Worm (Caenorhabditis elegans) whole organism, L4/young adult: ENCODE results near the gene dhhc-5.

Source experiments
- W03F9.2 ChIP-seq: fragments of 150-350 bp; optimal IDR thresholded peaks from 2 replicates; lab custom pipeline; 2014; ENCODE audit warnings: missing biosample characterization, missing genetic modification characterization
- dao-5 ChIP-seq: sonication (generic microtip); optimal IDR thresholded peaks from 2 replicates; lab custom pipeline; 2016; ENCODE audit warnings: missing genotype, missing genetic modification characterization, moderate library complexity, missing compliant biosample characterization
- him-1 ChIP-seq: sonication (generic microtip); optimal IDR thresholded peaks from 2 replicates; lab custom pipeline; 2016; ENCODE audit warnings: missing genotype, missing genetic modification reagents, missing genetic modification characterization, missing compliant biosample characterization

Gene dhhc-5

DNA sequence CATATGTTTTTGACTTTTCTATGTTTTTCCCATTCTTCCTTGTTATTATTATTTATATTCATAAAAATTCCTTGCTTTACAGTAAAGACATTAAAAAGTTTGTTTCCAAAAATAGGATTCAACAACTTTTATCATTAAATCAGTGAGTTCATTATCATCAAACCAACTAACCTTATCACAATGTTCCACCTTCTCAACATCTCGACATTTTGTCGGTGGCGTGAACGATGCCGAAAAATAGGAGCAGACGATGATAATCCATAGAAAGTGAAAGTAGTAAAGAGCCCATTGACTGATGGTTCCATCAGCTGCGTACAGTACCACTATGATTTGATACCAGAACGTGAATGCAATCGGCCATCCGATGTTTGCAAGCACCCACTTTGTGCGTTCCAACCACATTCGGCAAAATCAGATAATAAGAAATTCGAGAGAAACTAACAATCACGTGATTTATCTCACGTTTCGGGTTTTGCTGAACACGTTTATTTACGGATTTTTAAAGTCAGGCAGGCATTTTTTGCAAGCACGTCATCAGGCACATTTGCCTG lies at the start of gene dhhc-5:
dhhc-5 (minus strand) TSS at position 406 of the 551 bp plus-strand sequence.
- TF ChIP-seq dao-5 (tag; lab: Kevin White, UChicago): no peak
- no peak for TF ChIP-seq him-1 (tag; lab: Kevin White, UChicago)
- no peak for TF ChIP-seq W03F9.2 (tag; lab: Kevin White, UChicago)

DNA sequence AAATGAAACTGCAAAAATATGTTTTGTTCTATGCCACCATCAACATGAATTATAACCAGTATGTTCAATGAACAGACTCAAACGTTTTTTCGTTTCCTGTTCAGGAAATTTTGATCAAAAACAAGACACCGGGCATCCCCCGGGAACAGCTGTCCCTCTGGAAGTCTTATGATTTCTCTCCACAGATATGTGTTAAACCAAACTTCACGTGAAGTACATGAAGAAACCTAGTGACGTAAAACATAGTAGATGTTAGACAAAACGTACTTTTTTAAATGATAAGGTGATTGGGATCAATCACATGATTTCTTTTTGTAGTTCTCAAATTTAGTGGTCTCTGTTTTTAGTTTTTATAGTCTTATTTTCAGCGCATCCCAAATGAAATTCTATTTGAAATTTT lies 49.7 kb upstream of the dhhc-5 start:
- no peak for TF ChIP-seq W03F9.2 (tag; lab: Kevin White, UChicago)
- no peak for TF ChIP-seq dao-5 (tag; lab: Kevin White, UChicago)
- TF ChIP-seq him-1 (tag; lab: Kevin White, UChicago): no peak

DNA sequence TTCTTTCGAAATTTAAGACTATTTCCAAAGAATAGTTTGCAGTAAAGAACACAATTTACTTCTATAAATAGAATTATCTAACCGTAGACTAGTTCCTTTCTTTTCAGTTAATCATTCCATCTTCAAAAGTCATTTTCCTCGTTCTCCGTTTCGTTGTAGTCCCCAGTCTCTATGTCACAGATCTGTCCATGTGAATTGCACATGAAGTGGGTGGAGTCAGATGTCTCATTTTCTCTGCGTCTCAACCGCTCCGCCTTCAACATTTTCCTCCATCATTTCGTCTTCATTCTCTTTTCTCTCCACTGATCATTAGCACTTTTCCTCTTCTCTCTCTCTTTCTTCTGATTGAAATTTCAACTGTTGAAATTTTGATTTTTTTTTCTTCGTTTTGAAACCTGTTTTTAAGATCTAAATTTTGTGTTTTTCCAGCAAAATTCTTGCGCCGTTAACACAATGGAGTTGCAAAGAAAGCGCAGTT lies 48.8 kb upstream of the dhhc-5 start, which contains the start of gene T07E3.4:
T07E3.4 (plus strand) TSS at position 428 of the 478 bp plus-strand sequence.
- TF ChIP-seq him-1 (tag; lab: Kevin White, UChicago) (no peak), dao-5 (tag; lab: Kevin White, UChicago) (no peak), W03F9.2 (tag; lab: Kevin White, UChicago) (peak; percentile 58)

DNA sequence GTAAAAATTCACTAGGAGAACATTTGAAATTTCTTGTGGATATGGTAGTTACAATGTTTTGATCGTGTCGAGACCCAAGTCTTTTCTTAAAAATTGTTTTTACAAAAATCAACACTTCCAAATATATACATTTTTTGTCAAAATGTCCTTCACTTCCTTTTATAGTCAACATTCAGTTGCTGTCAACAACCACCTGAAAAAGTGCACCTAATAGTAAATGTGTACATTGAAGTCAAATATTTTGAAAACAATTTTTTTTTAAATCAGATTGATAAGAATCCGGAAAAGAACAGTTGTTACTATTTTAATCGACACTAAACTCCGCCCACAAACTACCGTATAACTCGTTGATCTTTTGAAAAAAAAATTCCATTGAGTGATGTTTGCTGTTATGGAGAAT lies 46.8 kb upstream of the dhhc-5 start:
- TF ChIP-seq him-1 (tag; lab: Kevin White, UChicago): no peak
- TF ChIP-seq dao-5 (tag; lab: Kevin White, UChicago): no peak
- TF ChIP-seq W03F9.2 (tag; lab: Kevin White, UChicago): no peak

DNA sequence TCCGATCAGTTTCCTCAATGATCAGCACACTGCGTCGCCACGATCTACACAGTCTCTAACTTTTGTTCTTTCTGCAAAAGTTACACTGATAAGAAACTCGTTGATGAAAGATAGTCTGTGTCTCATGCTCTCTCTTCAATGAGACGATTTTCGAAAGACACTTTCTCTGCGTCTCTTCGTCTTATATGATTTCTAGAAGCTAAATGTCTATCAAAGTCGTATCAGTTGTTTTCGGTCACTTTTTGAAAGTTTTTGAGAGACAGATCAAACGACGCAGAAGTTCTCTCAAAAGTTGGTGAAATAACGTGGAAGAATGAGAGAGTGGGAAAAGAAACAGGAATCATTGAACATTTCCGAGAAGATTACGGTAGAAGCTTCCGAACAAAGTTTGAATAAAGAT lies 46.3 kb upstream of the dhhc-5 start:
- TF ChIP-seq W03F9.2 (tag; lab: Kevin White, UChicago) (peak; percentile 2), him-1 (tag; lab: Kevin White, UChicago) (no peak)

DNA sequence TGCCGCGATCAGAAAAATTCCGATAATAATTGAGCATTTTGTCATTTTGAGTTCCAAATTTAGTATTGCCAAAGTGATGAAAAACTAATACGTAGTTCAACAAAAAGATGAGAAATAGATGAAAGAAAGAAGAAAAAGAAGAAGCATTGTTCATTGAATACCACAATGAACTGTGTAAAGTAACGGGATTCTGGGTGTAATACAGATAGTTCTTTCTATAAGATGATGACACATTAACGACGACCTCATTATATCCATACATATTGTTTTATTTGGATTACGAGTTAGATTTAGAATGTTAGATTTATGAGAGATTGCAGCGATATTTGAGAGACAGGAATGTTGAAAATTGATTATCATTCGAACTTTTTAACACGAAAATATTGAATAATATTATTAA lies 42.7 kb upstream of the dhhc-5 start, which contains the start of gene K04C2.5:
K04C2.5 (minus strand) TSS at position 101 of the 400 bp plus-strand sequence.
- no peak for TF ChIP-seq him-1 (tag; lab: Kevin White, UChicago)
- TF ChIP-seq dao-5 (tag; lab: Kevin White, UChicago): no peak
- no peak for TF ChIP-seq W03F9.2 (tag; lab: Kevin White, UChicago)

DNA sequence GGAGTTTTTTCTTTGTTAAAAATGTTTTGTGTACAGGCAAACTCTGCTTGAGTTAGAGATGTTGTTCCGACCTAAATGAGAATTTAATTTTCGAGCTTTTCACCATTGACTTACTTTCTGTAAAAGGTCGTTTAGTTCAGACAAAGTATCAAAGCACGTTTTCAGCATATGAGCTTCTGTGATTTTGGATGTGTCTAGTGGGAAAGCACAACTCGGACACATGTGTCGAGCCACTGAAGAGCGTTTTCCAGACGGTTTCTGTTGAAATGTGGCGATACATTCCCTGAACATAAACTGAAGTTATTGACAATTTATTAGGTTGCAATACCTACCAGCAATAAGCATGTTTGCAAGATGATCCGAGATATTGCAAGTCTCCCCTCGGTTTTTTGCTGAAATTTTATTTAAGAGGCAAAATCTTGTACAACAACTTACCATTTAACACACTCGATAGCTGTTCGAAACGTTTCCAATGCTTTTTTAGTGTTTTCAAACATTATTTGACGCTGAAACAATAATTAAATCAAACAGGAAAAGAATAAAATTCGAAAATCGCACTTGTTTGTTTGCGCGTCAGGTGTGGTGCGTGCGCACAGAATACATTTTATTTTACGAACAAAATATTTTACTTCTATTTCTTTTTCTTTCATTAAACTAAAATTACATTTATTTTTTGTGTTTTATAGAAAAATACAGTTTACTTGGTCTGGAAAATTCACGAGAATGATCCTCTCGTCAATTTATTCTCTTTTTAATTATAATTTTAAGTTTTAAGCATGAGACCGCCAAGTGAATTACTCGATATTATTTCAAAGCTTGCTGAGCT lies 40.4 kb upstream of the dhhc-5 start, which contains the start of the genes brd-1 and K04C2.2:
brd-1 (minus strand) TSS at position 506 of the 826 bp plus-strand sequence.
K04C2.2 (plus strand) TSS at position 776 of the 826 bp plus-strand sequence.
- TF ChIP-seq him-1 (tag; lab: Kevin White, UChicago) (no peak), dao-5 (tag; lab: Kevin White, UChicago) (no peak), W03F9.2 (tag; lab: Kevin White, UChicago) (no peak)

DNA sequence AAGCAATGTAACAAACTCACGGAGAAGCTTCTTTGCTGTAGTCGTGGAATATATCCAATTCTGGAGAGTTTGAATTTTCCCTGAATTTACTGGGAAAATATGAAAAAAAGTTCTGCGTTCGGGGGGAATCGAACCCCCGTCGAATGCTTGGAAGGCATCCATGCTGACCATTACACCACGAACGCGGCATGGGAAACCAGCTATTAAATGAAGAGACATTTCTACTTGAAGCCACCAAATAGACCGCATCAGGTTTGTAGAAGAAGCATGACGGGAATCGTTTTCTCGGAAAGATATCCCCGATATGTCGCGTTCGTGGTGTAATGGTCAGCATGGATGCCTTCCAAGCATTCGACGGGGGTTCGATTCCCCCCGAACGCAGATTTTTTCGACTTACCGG lies 39.6 kb upstream of the dhhc-5 start:
- TF ChIP-seq W03F9.2 (tag; lab: Kevin White, UChicago) (no peak), dao-5 (tag; lab: Kevin White, UChicago) (peak; percentile 79)

DNA sequence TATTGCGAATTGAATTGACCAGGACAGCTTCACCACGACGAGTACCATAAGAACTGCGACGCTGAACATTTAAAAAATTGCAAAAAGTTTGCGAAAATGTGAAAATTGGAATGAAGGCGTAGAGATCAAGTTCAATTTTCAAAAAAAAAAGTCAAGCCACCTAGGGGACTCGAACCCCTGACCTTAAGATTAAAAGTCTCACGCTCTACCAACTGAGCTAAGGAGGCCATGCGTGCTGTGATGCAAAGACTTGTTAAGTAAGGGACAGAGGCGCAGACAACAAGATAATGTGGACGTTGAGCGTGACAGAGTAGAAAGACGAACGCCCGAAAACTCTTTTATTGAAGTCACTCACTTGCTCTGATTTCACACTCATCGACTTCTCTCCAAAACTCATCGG lies 38.7 kb upstream of the dhhc-5 start:
- peak; percentile 51 for TF ChIP-seq him-1 (tag; lab: Kevin White, UChicago)
- TF ChIP-seq W03F9.2 (tag; lab: Kevin White, UChicago): peak; percentile 61
- TF ChIP-seq dao-5 (tag; lab: Kevin White, UChicago): peak; percentile 53

DNA sequence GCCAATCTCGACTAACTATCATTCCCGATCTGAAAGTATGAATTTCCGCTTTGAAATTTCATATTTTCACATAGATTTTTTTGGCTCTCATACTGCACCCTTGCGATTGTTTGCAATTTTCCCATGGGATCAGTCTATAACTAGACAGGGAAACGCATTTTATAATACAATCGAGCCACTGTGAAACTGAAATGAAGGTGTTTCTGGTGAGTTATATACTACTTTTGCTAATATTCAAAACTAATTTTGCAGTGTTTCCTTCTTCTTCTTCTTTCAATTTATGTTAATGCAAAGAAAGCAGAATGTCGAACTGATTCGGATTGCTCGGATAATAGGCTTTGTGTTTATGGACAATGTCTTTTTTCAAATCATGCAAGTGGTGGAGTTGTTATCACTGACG lies 37.0 kb upstream of the dhhc-5 start:
- TF ChIP-seq dao-5 (tag; lab: Kevin White, UChicago): no peak
- no peak for TF ChIP-seq him-1 (tag; lab: Kevin White, UChicago)
- no peak for TF ChIP-seq W03F9.2 (tag; lab: Kevin White, UChicago)

DNA sequence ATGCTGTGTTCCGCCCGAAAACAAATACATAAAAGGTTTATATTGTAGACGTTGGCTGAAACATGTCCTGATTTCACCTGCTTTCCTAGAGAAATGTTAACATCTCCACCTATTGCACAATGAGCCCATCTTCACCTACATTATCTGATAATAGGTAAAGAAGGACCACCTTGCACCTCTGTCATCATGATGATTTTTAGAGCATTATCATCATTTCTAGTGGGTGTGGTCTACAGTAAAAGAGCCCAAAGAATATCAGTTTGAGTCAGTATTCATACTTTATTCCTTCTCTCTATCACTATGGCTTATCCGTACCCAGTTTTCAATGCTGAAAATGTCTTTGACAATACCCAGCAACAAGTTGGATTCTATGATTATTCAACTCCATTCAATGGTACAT lies 35.3 kb upstream of the dhhc-5 start, which contains the start of gene med-2:
med-2 (plus strand) TSS at position 301 of the 400 bp plus-strand sequence.
- TF ChIP-seq him-1 (tag; lab: Kevin White, UChicago) (no peak), dao-5 (tag; lab: Kevin White, UChicago) (no peak), W03F9.2 (tag; lab: Kevin White, UChicago) (no peak)

DNA sequence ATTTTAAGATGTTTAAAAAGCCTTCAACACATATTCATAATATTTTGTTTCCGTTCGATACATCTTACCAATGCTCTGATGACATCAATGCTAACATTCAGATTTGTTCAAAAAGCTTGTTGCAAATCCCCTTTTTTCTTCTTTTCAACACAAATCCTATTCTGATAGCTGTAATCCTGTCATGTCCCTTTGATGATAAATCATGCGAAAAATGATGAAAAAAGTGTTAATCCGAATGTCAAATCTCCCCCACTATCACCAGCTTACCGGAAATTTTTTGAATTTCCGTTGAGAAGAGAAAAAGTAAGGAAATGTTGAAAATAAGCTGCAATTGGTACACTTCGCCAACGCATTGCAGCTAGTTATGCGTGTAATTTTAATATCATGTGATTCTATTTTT lies 32.9 kb upstream of the dhhc-5 start:
- TF ChIP-seq W03F9.2 (tag; lab: Kevin White, UChicago): no peak
- TF ChIP-seq dao-5 (tag; lab: Kevin White, UChicago): no peak
- no peak for TF ChIP-seq him-1 (tag; lab: Kevin White, UChicago)

DNA sequence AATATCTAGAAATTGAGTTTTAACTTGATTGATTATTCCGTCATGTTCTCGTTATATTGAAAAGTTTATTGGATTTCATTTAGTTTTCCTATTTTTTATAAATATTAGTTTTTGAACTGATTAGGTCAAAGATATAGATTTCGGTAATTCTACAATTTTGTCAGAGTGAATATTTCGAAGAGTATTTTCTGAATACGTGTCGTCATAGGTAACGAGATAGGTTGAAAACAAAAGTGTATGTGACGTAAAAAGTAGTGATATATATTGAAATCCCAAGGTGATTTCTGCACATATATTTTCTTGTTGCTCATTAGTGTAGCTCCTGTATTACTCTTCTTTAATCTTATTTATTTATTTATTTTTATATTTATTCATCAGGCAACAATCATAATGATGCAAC lies 31.9 kb upstream of the dhhc-5 start, which contains the start of gene K04C2.7:
K04C2.7 (plus strand) TSS at position 301 of the 400 bp plus-strand sequence.
- TF ChIP-seq him-1 (tag; lab: Kevin White, UChicago) (no peak), dao-5 (tag; lab: Kevin White, UChicago) (no peak), W03F9.2 (tag; lab: Kevin White, UChicago) (no peak)
